Worm (Caenorhabditis elegans): ENCODE results near the gene T16G1.6.

Gene T16G1.6

ce11 chrV:12954261-12954660 lies 17.3 kb upstream of the T16G1.6 start:
- TF ChIP-seq mep-1 (tag; optimal IDR thresholded peaks at IDR 0.05) (no peak), spr-3 (GFP tag; optimal IDR thresholded peaks at IDR 0.05) (no peak), php-3 (GFP tag; IDR thresholded peaks at IDR 0.05) (no peak), ztf-7 (tag; optimal IDR thresholded peaks at IDR 0.05) (no peak), unc-62 (GFP tag; optimal IDR thresholded peaks at IDR 0.05 in 1 of 2) (peak in 1 of 2 experiments; percentile 77), unc-62 (tag; optimal IDR thresholded peaks at IDR 0.05) (no peak), ZK337.2 (GFP tag; IDR thresholded peaks at IDR 0.05) (no peak), duxl-1 (tag; optimal IDR thresholded peaks at IDR 0.05; ENCODE audit: poor library complexity) (no peak), F49E8.2 (tag; optimal IDR thresholded peaks at IDR 0.05; ENCODE audit: borderline replicate concordance) (no peak), hif-1 (tag; optimal IDR thresholded peaks at IDR 0.05) (no peak), lin-13 (GFP tag; optimal IDR thresholded peaks at IDR 0.05) (no peak), aha-1 (tag) (peak; percentile 76)

- TF ChIP-seq F44E2.7 (GFP tag; IDR thresholded peaks at IDR 0.05) (no peak), mdl-1 (tag; optimal IDR thresholded peaks at IDR 0.05) (no peak), unc-62 (GFP tag; optimal IDR thresholded peaks at IDR 0.05 in 1 of 2) (peak in 1 of 2 experiments; percentile 24), unc-62 (tag; optimal IDR thresholded peaks at IDR 0.05) (no peak), nhr-11 (tag; optimal IDR thresholded peaks at IDR 0.05) (no peak)
Observed at ce11 chrV:12953702-12954101, 16.7 kb upstream of the T16G1.6 start, which contains the start of gene eif-3.K. eif-3.K (plus strand) TSS chrV:12954002.

- TF ChIP-seq daf-16 (GFP tag; optimal IDR thresholded peaks at IDR 0.05) (no peak), daf-16 (tag; optimal IDR thresholded peaks at IDR 0.05) (peak; percentile 6), dpl-1 (GFP tag; optimal IDR thresholded peaks at IDR 0.05) (peak; percentile 25), ama-1 (optimal IDR thresholded peaks at IDR 0.05) (no peak), lin-15B (tag; optimal IDR thresholded peaks at IDR 0.05) (no peak), hif-1 (tag; optimal IDR thresholded peaks at IDR 0.05) (peak in 1 of 2 experiments; percentile 8), T20F7.1 (GFP tag; optimal IDR thresholded peaks at IDR 0.05) (peak; percentile 92), F44E2.7 (GFP tag; IDR thresholded peaks at IDR 0.05) (no peak), hlh-30 (tag; optimal IDR thresholded peaks at IDR 0.05; ENCODE audit: insufficient read depth) (peak; percentile 8), nhr-6 (tag; optimal IDR thresholded peaks at IDR 0.05) (peak; percentile 80), mes-2 (tag; optimal IDR thresholded peaks at IDR 0.05; ENCODE audit: poor library complexity, severe bottlenecking) (peak; percentile 85), ceh-82 (tag; optimal IDR thresholded peaks at IDR 0.05) (no peak), aha-1 (tag) (peak; percentile 71), dve-1 (tag; optimal IDR thresholded peaks at IDR 0.05; ENCODE audit: insufficient read depth) (peak; percentile 17), lsy-2 (tag; optimal IDR thresholded peaks at IDR 0.05) (peak in 1 of 2 experiments; percentile 55)
Observed at ce11 chrV:12952287-12952686, 15.3 kb upstream of the T16G1.6 start, which contains the start of gene pqn-68. pqn-68 (plus strand) TSS chrV:12952636.

- TF ChIP-seq hlh-11 (tag; optimal IDR thresholded peaks at IDR 0.05), result peak; percentile 72
- peak; percentile 50 for TF ChIP-seq hmg-1.1 (GFP tag; IDR thresholded peaks at IDR 0.05)
- TF ChIP-seq dmd-6 (GFP tag; IDR thresholded peaks at IDR 0.05), result peak; percentile 62; the same call in 1 of the 2 replicates
- TF ChIP-seq ceh-82 (tag; optimal IDR thresholded peaks at IDR 0.05), result no peak
- TF ChIP-seq nhr-6 (tag; optimal IDR thresholded peaks at IDR 0.05), result peak; percentile 98
- peak; percentile 45 for TF ChIP-seq mxl-3 (GFP tag; optimal IDR thresholded peaks at IDR 0.05)
- TF ChIP-seq nhr-28 (tag; optimal IDR thresholded peaks at IDR 0.05), result peak; percentile 34
- TF ChIP-seq mep-1 (tag; optimal IDR thresholded peaks at IDR 0.05), result peak; percentile 64
- TF ChIP-seq mes-2 (tag; optimal IDR thresholded peaks at IDR 0.05; ENCODE audit: poor library complexity, severe bottlenecking), result peak; percentile 80
- peak in 1 of 2 experiments; percentile 94 for TF ChIP-seq unc-62 (GFP tag; optimal IDR thresholded peaks at IDR 0.05 in 1 of 2)
- no peak for TF ChIP-seq unc-62 (tag; optimal IDR thresholded peaks at IDR 0.05)
- peak; percentile 59 for TF ChIP-seq hlh-30 (tag; optimal IDR thresholded peaks at IDR 0.05; ENCODE audit: insufficient read depth)
- no peak for TF ChIP-seq Y105C5A.15 (GFP tag; IDR thresholded peaks at IDR 0.05)
- TF ChIP-seq daf-16 (GFP tag; optimal IDR thresholded peaks at IDR 0.05), result no peak
- TF ChIP-seq daf-16 (tag; optimal IDR thresholded peaks at IDR 0.05), result peak; percentile 71
- peak in 1 of 2 experiments; percentile 69 for TF ChIP-seq lsy-2 (tag; optimal IDR thresholded peaks at IDR 0.05)
- TF ChIP-seq aly-2 (tag; optimal IDR thresholded peaks at IDR 0.05), result no peak
- no peak for TF ChIP-seq nhr-76 (tag; optimal IDR thresholded peaks at IDR 0.05)
- peak; percentile 43 for TF ChIP-seq dpl-1 (GFP tag; optimal IDR thresholded peaks at IDR 0.05)
- no peak for TF ChIP-seq pha-4 (GFP tag; IDR thresholded peaks at IDR 0.05)
- no peak for TF ChIP-seq pha-4 (tag; optimal IDR thresholded peaks at IDR 0.05)
- TF ChIP-seq rbr-2 (tag; optimal IDR thresholded peaks at IDR 0.05), result peak; percentile 47
- no peak for TF ChIP-seq ztf-11 (tag; optimal IDR thresholded peaks at IDR 0.05)
- TF ChIP-seq vab-7 (GFP tag; IDR thresholded peaks at IDR 0.05), result 0 out of 2 replicates have a peak, but pooled peaks have one; percentile 20
- no peak for TF ChIP-seq duxl-1 (tag; optimal IDR thresholded peaks at IDR 0.05; ENCODE audit: poor library complexity)
- TF ChIP-seq lin-13 (GFP tag; optimal IDR thresholded peaks at IDR 0.05), result peak; percentile 50
- TF ChIP-seq zag-1 (tag; optimal IDR thresholded peaks at IDR 0.05), result no peak
- no peak for TF ChIP-seq mdt-29 (GFP tag; IDR thresholded peaks at IDR 0.05)
- peak; percentile 57 for TF ChIP-seq dve-1 (tag; optimal IDR thresholded peaks at IDR 0.05; ENCODE audit: insufficient read depth)
Observed at ce11 chrV:12950812-12951528, 14.0 kb upstream of the T16G1.6 start, which contains the start of the genes T16G1.9 and T16G1.18. T16G1.9 (minus strand) TSS chrV:12950862. T16G1.18 (plus strand) TSS chrV:12951304.

All from whole organism, L4 larva.